Fruit fly (Drosophila melanogaster) whole organism, embryonic: ENCODE measurements around the gene meso18E.
A peak's percentile ranks its signal among the peaks of the same experiment; 100 is the strongest.

Source experiments
- Blimp-1 ChIP-seq: fragments of 200-800 bp; sonication (Bioruptor generic); optimal IDR thresholded peaks from 3 replicates; lab custom pipeline; 2018; ENCODE audit warnings: missing biosample characterization, missing genetic modification characterization, mild to moderate bottlenecking, moderate library complexity, missing genetic modification reagents
- CG10654 ChIP-seq: fragments of 200-800 bp; sonication (Bioruptor generic); optimal IDR thresholded peaks from 2 replicates; lab custom pipeline; 2016; ENCODE audit warnings: missing biosample characterization, missing genetic modification characterization
- CG12219 ChIP-seq: fragments of 200-800 bp; sonication (Bioruptor generic); optimal IDR thresholded peaks from 3 replicates; lab custom pipeline; 2018; ENCODE audit warnings: missing biosample characterization, mild to moderate bottlenecking, missing genetic modification characterization
- CG12659 ChIP-seq: fragments of 200-800 bp; sonication (Bioruptor generic); optimal IDR thresholded peaks from 3 replicates; lab custom pipeline; 2017; ENCODE audit warnings: mild to moderate bottlenecking, missing biosample characterization, missing genetic modification reagents, missing genetic modification characterization
- CG13287 ChIP-seq: fragments of 200-800 bp; sonication (Bioruptor generic); IDR thresholded peaks from 2 replicates; pipeline ENCODE4 v1.3.6; 2022; ENCODE audit warnings: missing biosample characterization, missing genetic modification characterization; ENCODE audit not compliant: partially characterized antibody
- CG13424 ChIP-seq: fragments of 200-800 bp; sonication (Bioruptor generic); optimal IDR thresholded peaks from 2 replicates; lab custom pipeline; 2019; ENCODE audit warnings: missing biosample characterization, mild to moderate bottlenecking, missing genetic modification characterization, moderate library complexity
- CG13775 ChIP-seq: fragments of 200-800 bp; sonication (Bioruptor generic); optimal IDR thresholded peaks from 3 replicates; lab custom pipeline; 2017; ENCODE audit warnings: missing biosample characterization, mild to moderate bottlenecking, missing genetic modification characterization
- CG15514 ChIP-seq: fragments of 200-800 bp; sonication (Bioruptor generic); optimal IDR thresholded peaks from 3 replicates; lab custom pipeline; 2017; ENCODE audit warnings: missing biosample characterization, missing genetic modification characterization, mild to moderate bottlenecking, moderate library complexity, missing genetic modification reagents
- CG1603 ChIP-seq: fragments of 200-800 bp; sonication (Bioruptor generic); optimal IDR thresholded peaks from 2 replicates; lab custom pipeline; 2019; ENCODE audit warnings: missing biosample characterization, mild to moderate bottlenecking, missing genetic modification characterization, moderate library complexity
- CG16813 ChIP-seq: fragments of 200-800 bp; sonication (Bioruptor generic); IDR thresholded peaks from 3 replicates; pipeline ENCODE4 v1.3.6; 2022; ENCODE audit warnings: missing biosample characterization, missing genetic modification characterization; ENCODE audit not compliant: partially characterized antibody
- CG17385 ChIP-seq: fragments of 200-800 bp; sonication (Bioruptor generic); optimal IDR thresholded peaks from 3 replicates; lab custom pipeline; 2018; ENCODE audit warnings: missing biosample characterization, mild to moderate bottlenecking, missing genetic modification characterization
- CG17829 ChIP-seq: fragments of 200-800 bp; optimal IDR thresholded peaks from 2 replicates; lab custom pipeline; 2019; ENCODE audit warnings: missing biosample characterization, mild to moderate bottlenecking, missing genetic modification characterization, moderate library complexity
- CG18262 ChIP-seq: fragments of 200-800 bp; optimal IDR thresholded peaks from 3 replicates; lab custom pipeline; 2019; ENCODE audit warnings: missing biosample characterization, mild to moderate bottlenecking, missing genetic modification characterization, moderate library complexity
- CG30020 ChIP-seq: fragments of 200-800 bp; optimal IDR thresholded peaks from 2 replicates; lab custom pipeline; 2019; ENCODE audit warnings: missing biosample characterization, mild to moderate bottlenecking, missing genetic modification characterization, moderate library complexity
- CG30403 ChIP-seq: fragments of 200-800 bp; sonication (Bioruptor generic); optimal IDR thresholded peaks from 3 replicates; lab custom pipeline; 2016; ENCODE audit warnings: missing biosample characterization, missing genetic modification characterization
- CG34422 ChIP-seq: fragments of 200-800 bp; sonication (Bioruptor generic); IDR thresholded peaks from 3 replicates; pipeline ENCODE4 v1.3.6; 2022; ENCODE audit warnings: missing biosample characterization, missing genetic modification characterization
- CG4328 ChIP-seq: fragments of 200-800 bp; sonication (Bioruptor generic); optimal IDR thresholded peaks from 3 replicates; lab custom pipeline; 2017; ENCODE audit warnings: missing biosample characterization, missing genetic modification reagents, missing genetic modification characterization
- CG7745 ChIP-seq: fragments of 200-800 bp; sonication (Bioruptor generic); optimal IDR thresholded peaks from 2 replicates; lab custom pipeline; 2018; ENCODE audit warnings: missing biosample characterization, mild to moderate bottlenecking, missing genetic modification characterization, moderate library complexity
- CG7987 ChIP-seq: fragments of 200-800 bp; sonication (Bioruptor generic); optimal IDR thresholded peaks from 2 replicates; lab custom pipeline; 2018; ENCODE audit warnings: missing biosample characterization, mild to moderate bottlenecking, missing genetic modification characterization, moderate library complexity
- Dp ChIP-seq: fragments of 200-800 bp; sonication (Bioruptor generic); optimal IDR thresholded peaks from 2 replicates; lab custom pipeline; 2018; ENCODE audit warnings: missing biosample characterization, mild to moderate bottlenecking, missing genetic modification characterization, moderate library complexity
- Drgx ChIP-seq: fragments of 200-800 bp; sonication (Bioruptor generic); IDR thresholded peaks from 2 replicates; pipeline ENCODE4 v1.3.6; 2022; ENCODE audit warnings: missing biosample characterization, missing genetic modification characterization
- E2f1 ChIP-seq: fragments of 200-800 bp; sonication (Bioruptor generic); IDR thresholded peaks from 2 replicates; pipeline ENCODE4 v1.3.6; 2022; ENCODE audit warnings: missing biosample characterization, missing genetic modification characterization
- Fer1 ChIP-seq: fragments of 200-800 bp; sonication (Bioruptor generic); optimal IDR thresholded peaks from 2 replicates; lab custom pipeline; 2017; ENCODE audit warnings: missing biosample characterization, mild to moderate bottlenecking, missing genetic modification characterization
- Fer3 ChIP-seq: fragments of 200-800 bp; sonication (Bioruptor generic); optimal IDR thresholded peaks from 2 replicates; lab custom pipeline; 2018; ENCODE audit warnings: missing biosample characterization, mild to moderate bottlenecking, missing genetic modification characterization, moderate library complexity
- HLH4C ChIP-seq: fragments of 200-800 bp; sonication (Bioruptor generic); IDR thresholded peaks from 3 replicates; pipeline ENCODE4 v1.3.6; 2022; ENCODE audit warnings: missing biosample characterization, missing genetic modification characterization; ENCODE audit not compliant: partially characterized antibody
- HmgZ ChIP-seq: fragments of 200-800 bp; sonication (Bioruptor generic); optimal IDR thresholded peaks from 2 replicates; lab custom pipeline; 2018; ENCODE audit warnings: missing biosample characterization, mild to moderate bottlenecking, missing genetic modification characterization
- MESR4 ChIP-seq: fragments of 200-800 bp; sonication (Bioruptor generic); optimal IDR thresholded peaks from 2 replicates; lab custom pipeline; 2018; ENCODE audit warnings: missing biosample characterization, mild to moderate bottlenecking, missing genetic modification characterization, moderate library complexity
- Nf-YA ChIP-seq: fragments of 200-800 bp; sonication (Bioruptor generic); IDR thresholded peaks from 2 replicates; pipeline ENCODE4 v1.3.6; 2022; ENCODE audit warnings: missing biosample characterization, missing genetic modification characterization
- Nf-YC ChIP-seq: fragments of 200-800 bp; optimal IDR thresholded peaks from 3 replicates; lab custom pipeline; 2019; ENCODE audit warnings: missing biosample characterization, mild to moderate bottlenecking, missing genetic modification characterization, moderate library complexity
- NfI ChIP-seq: fragments of 200-800 bp; sonication (Bioruptor generic); optimal IDR thresholded peaks from 3 replicates; lab custom pipeline; 2018; ENCODE audit warnings: missing biosample characterization, mild to moderate bottlenecking, missing genetic modification characterization, moderate library complexity
- PHDP ChIP-seq: fragments of 200-800 bp; sonication (Bioruptor generic); optimal IDR thresholded peaks from 3 replicates; lab custom pipeline; 2018; ENCODE audit warnings: missing biosample characterization, mild to moderate bottlenecking, missing genetic modification characterization, moderate library complexity
- Pdp1 ChIP-seq, 2 experiments: fragments of 200-800 bp; sonication (Bioruptor generic); optimal IDR thresholded peaks; 3 replicates each; lab custom pipeline; 2016; ENCODE audit warnings: missing biosample characterization in 2 of 2, missing genetic modification characterization in 2 of 2, mild to moderate bottlenecking in 1 of 2, moderate library complexity in 1 of 2
- Xbp1 ChIP-seq: fragments of 200-800 bp; sonication (Bioruptor generic); optimal IDR thresholded peaks from 3 replicates; lab custom pipeline; 2016; ENCODE audit warnings: missing biosample characterization, mild to moderate bottlenecking, missing genetic modification characterization
- ara ChIP-seq: fragments of 200-800 bp; sonication (Bioruptor generic); IDR thresholded peaks from 2 replicates; pipeline ENCODE4 v1.3.6; 2022; ENCODE audit warnings: missing biosample characterization, missing genetic modification characterization
- bbx ChIP-seq: fragments of 200-800 bp; sonication (Bioruptor generic); IDR thresholded peaks from 2 replicates; pipeline ENCODE4 v1.3.6; 2022; ENCODE audit warnings: missing biosample characterization, missing genetic modification characterization; ENCODE audit not compliant: partially characterized antibody
- dpn ChIP-seq, 2 experiments: fragments of 200-800 bp; sonication (Bioruptor generic); optimal IDR thresholded peaks; 3 replicates each; lab custom pipeline; 2016; ENCODE audit warnings: missing biosample characterization in 2 of 2, missing genetic modification characterization in 2 of 2
- dysf ChIP-seq: fragments of 200-800 bp; sonication (Bioruptor generic); IDR thresholded peaks from 3 replicates; pipeline ENCODE4 v1.3.6; 2022; ENCODE audit warnings: missing biosample characterization, missing genetic modification characterization
- gem ChIP-seq: fragments of 200-800 bp; sonication (Bioruptor generic); optimal IDR thresholded peaks from 2 replicates; lab custom pipeline; 2019; ENCODE audit warnings: missing biosample characterization, mild to moderate bottlenecking, missing genetic modification characterization, moderate library complexity
- gro ChIP-seq: fragments of 200-800 bp; sonication (Bioruptor generic); optimal IDR thresholded peaks from 2 replicates; lab custom pipeline; 2016; ENCODE audit warnings: missing biosample characterization, missing genetic modification characterization
- gsb ChIP-seq: fragments of 200-800 bp; sonication (Bioruptor generic); IDR thresholded peaks from 2 replicates; pipeline ENCODE4 v1.3.6; 2022; ENCODE audit warnings: missing biosample characterization, missing genetic modification characterization
- inv ChIP-seq: fragments of 200-800 bp; sonication (Bioruptor generic); IDR thresholded peaks from 2 replicates; pipeline ENCODE4 v1.3.6; 2022; ENCODE audit warnings: missing biosample characterization, missing genetic modification characterization; ENCODE audit not compliant: partially characterized antibody
- ken ChIP-seq: fragments of 200-800 bp; sonication (Bioruptor generic); IDR thresholded peaks from 3 replicates; pipeline ENCODE4 v1.3.6; 2022; ENCODE audit warnings: missing biosample characterization, missing genetic modification characterization
- nmo ChIP-seq: fragments of 200-800 bp; sonication (Bioruptor generic); optimal IDR thresholded peaks from 2 replicates; lab custom pipeline; 2018; ENCODE audit warnings: missing biosample characterization, mild to moderate bottlenecking, missing genetic modification characterization, moderate library complexity
- pan ChIP-seq, 4 experiments: fragments of >200 bp in 3 of 4; fragments of 200-800 bp in 1 of 4; sonication (Bioruptor generic) in 1 of 4; optimal IDR thresholded peaks in 3 of 4; IDR thresholded peaks in 1 of 4; 2 replicates each; pipeline versions ENCODE4 v1.3.6 to Lab custom; 2017 to 2022; ENCODE audit warnings: missing biosample characterization in 2 of 4, missing genetic modification characterization in 2 of 4, mixed read lengths in 1 of 4
- pho ChIP-seq: fragments of 200-800 bp; sonication (Bioruptor generic); optimal IDR thresholded peaks from 2 replicates; lab custom pipeline; 2016; ENCODE audit warnings: missing biosample characterization, missing genetic modification characterization
- prd ChIP-seq, 3 experiments: fragments of >200 bp in 2 of 3; fragments of 200-800 bp in 1 of 3; sonication (Bioruptor generic) in 1 of 3; optimal IDR thresholded peaks in 2 of 3; IDR thresholded peaks in 1 of 3; 2 replicates in 2 of 3; 3 replicates in 1 of 3; pipeline versions ENCODE4 v1.3.6 to Lab custom; 2017 to 2022; ENCODE audit warnings: missing biosample characterization in 1 of 3, missing genetic modification characterization in 1 of 3
- slbo ChIP-seq: fragments of 200-800 bp; sonication (Bioruptor generic); IDR thresholded peaks from 2 replicates; pipeline ENCODE4 v1.3.6; 2022; ENCODE audit warnings: missing biosample characterization, missing genetic modification characterization

The meso18E gene

DNA sequence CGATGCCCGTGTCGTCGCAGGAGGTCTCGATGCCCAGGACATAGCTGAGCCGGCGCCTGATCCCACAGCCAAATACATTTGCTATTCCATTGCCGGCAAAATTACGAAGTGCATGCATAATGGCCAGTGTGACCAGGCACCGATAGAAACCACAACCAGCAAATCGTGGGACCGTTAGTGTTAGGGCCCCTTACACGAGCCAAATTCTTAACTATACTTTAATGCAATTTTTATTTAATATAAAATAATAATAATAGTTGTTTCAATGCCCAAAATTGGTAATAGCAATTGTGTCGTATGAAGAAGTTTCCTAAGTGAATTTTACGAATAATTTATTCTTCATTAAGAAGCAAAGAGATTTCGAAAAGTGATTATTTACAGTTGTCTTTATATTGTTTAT lies 11.2 kb downstream of the meso18E start, which contains the start of gene Tcs4 (continued):
- TF ChIP-seq gsb (GFP tag; lab: Robert Waterston, UW) (no peak), Pdp1 (GFP tag; optimal IDR thresholded peaks at IDR 0.05; lab: Kevin White, UChicago) (peak in 1 of 2 experiments; percentile 83), gro (GFP tag; lab: Kevin White, UChicago) (no peak), CG10654 (GFP tag; lab: Kevin White, UChicago) (no peak), ara (no peak), Fer3 (tag; lab: Kevin White, UChicago) (no peak), HmgZ (tag; lab: Kevin White, UChicago) (peak; percentile 21), CG34422 (peak; percentile 34; the same call in 1 of the 3 replicates), pan (optimal IDR thresholded peaks at IDR 0.05; lab: Kevin White, UChicago) (no peak), pan (GFP tag; optimal IDR thresholded peaks at IDR 0.05 in 1 of 2, IDR thresholded peaks at IDR 0.05 in 1 of 2) (peak in 1 of 2 experiments; percentile 21), CG4328 (no peak), Drgx (GFP tag; lab: Robert Waterston, UW) (0 out of 2 replicates have a peak, but pooled peaks have one; percentile 6), inv (GFP tag; lab: Robert Waterston, UW) (0 out of 2 replicates have a peak, but pooled peaks have one; percentile 7), CG13424 (tag; lab: Kevin White, UChicago) (peak; percentile 58), E2f1 (GFP tag; lab: Robert Waterston, UW) (no peak), ken (0 out of 3 replicates have a peak, but pooled peaks have one; percentile 4), CG17829 (tag; lab: Kevin White, UChicago) (peak; percentile 57), CG30020 (tag; lab: Kevin White, UChicago) (peak; percentile 56), CG16813 (GFP tag; lab: Robert Waterston, UW) (peak; percentile 42; the same call in 2 of the 3 replicates), NfI (GFP tag; lab: Kevin White, UChicago) (peak; percentile 17), CG15514 (GFP tag; lab: Kevin White, UChicago) (peak; percentile 16), gem (peak; percentile 71), Xbp1 (peak; percentile 42), CG7987 (no peak), CG13775 (GFP tag; lab: Kevin White, UChicago) (peak; percentile 22), CG12219 (GFP tag; lab: Kevin White, UChicago) (no peak), nmo (peak; percentile 48), PHDP (tag; lab: Kevin White, UChicago) (peak; percentile 44), MESR4 (GFP tag; lab: Kevin White, UChicago) (peak; percentile 44), Blimp-1 (GFP tag; lab: Kevin White, UChicago) (no peak), CG17385 (no peak), dpn (GFP tag; optimal IDR thresholded peaks at IDR 0.05; lab: Kevin White, UChicago) (peak in 1 of 2 experiments; percentile 28), Fer1 (GFP tag; lab: Kevin White, UChicago) (peak; percentile 5), Nf-YC (peak; percentile 19), dysf (GFP tag; lab: Robert Waterston, UW) (no peak), CG12659 (GFP tag; lab: Kevin White, UChicago) (peak; percentile 39), CG18262 (peak; percentile 37), CG13287 (GFP tag; lab: Robert Waterston, UW) (peak; percentile 77), CG7745 (tag; lab: Kevin White, UChicago) (no peak), HLH4C (GFP tag; lab: Robert Waterston, UW) (peak; percentile 48; the same call in 2 of the 3 replicates), slbo (peak; percentile 20; the same call in 1 of the 2 replicates), prd (optimal IDR thresholded peaks at IDR 0.05; lab: Kevin White, UChicago) (no peak), prd (GFP tag; IDR thresholded peaks at IDR 0.05; lab: Robert Waterston, UW) (peak; percentile 26; the same call in 1 of the 3 replicates), Dp (GFP tag; lab: Kevin White, UChicago) (peak; percentile 32), CG30403 (GFP tag; lab: Kevin White, UChicago) (peak; percentile 44), pho (no peak), CG1603 (tag; lab: Kevin White, UChicago) (peak; percentile 29), Nf-YA (no peak), bbx (peak; percentile 60; the same call in 1 of the 2 replicates)
